Fruit fly (Drosophila melanogaster): ENCODE data around the gene CG10086.
A peak's percentile ranks its signal among the peaks of the same experiment; 100 is the strongest.

CG10086 gene

DNA sequence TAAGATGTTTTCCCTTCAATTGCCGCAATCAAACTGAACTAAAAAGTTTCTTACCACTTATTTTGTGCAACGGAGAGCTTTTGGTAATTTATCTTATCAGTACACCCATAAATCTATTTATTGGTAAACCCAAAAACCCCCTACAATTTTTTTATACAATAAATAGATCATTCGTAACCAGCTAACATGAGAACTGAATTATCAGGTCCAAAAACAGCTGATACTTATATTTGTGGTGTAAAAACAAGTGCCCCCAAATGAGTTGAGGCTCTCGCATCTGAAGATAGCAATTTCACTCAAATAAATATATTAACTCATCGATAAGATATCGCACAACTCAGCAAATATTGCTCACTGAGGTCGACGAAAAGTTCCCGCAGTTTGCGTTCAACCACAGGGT lies 2.5 kb upstream of the CG10086 start, which contains the start of gene CG18748:
CG18748 (minus strand) TSS at position 25 of the 400 bp plus-strand sequence.
- TF ChIP-seq CG1621 (tag; optimal IDR thresholded peaks at IDR 0.05) (no peak), dac (GFP tag; optimal IDR thresholded peaks at IDR 0.05) (no peak), fd59A (GFP tag; optimal IDR thresholded peaks at IDR 0.05) (no peak), CG3032 (tag; optimal IDR thresholded peaks at IDR 0.05) (no peak), Hr4 (GFP tag; optimal IDR thresholded peaks at IDR 0.05) (no peak), vri (GFP tag; optimal IDR thresholded peaks at IDR 0.05) (peak; percentile 73), fkh (GFP tag; optimal IDR thresholded peaks at IDR 0.05) (peak; percentile 2), CG8119 (GFP tag; IDR thresholded peaks at IDR 0.05) (no peak), Hr39 (GFP tag; optimal IDR thresholded peaks at IDR 0.05) (no peak), svp (GFP tag) (peak; percentile 85), Hr38 (GFP tag; optimal IDR thresholded peaks at IDR 0.05) (no peak), CG8319 (GFP tag; optimal IDR thresholded peaks at IDR 0.05) (no peak), CG32006 (GFP tag; optimal IDR thresholded peaks at IDR 0.05) (no peak)

dm6 chr3R:7790087-7790486 lies 346 bp upstream of the CG10086 start, which contains the start of gene CG18746:
Gene CG18746, minus strand, starts transcription at chr3R:7790187.
- TF ChIP-seq net (GFP tag; optimal IDR thresholded peaks at IDR 0.05) (no peak), salr (GFP tag; optimal IDR thresholded peaks at IDR 0.05) (no peak), spab (GFP tag; optimal IDR thresholded peaks at IDR 0.05) (no peak), CG6808 (GFP tag; optimal IDR thresholded peaks at IDR 0.05) (no peak), CG8319 (GFP tag; optimal IDR thresholded peaks at IDR 0.05) (no peak), fd85E (GFP tag; optimal IDR thresholded peaks at IDR 0.05) (no peak)

dm6 chr3R:7793855-7794254 lies 3.4 kb downstream of the CG10086 start, which contains the start of gene CG2641:
Gene CG2641, plus strand, starts transcription at chr3R:7794069.
- TF ChIP-seq CG3032 (tag; optimal IDR thresholded peaks at IDR 0.05) = no peak
- no peak for TF ChIP-seq acj6 (GFP tag; optimal IDR thresholded peaks at IDR 0.05)
- no peak for TF ChIP-seq dac (GFP tag; optimal IDR thresholded peaks at IDR 0.05)
- peak; percentile 65 for TF ChIP-seq net (GFP tag; optimal IDR thresholded peaks at IDR 0.05)
- TF ChIP-seq ss (GFP tag; optimal IDR thresholded peaks at IDR 0.05) = peak in 1 of 2 experiments; percentile 58
- no peak for TF ChIP-seq cyc (GFP tag; optimal IDR thresholded peaks at IDR 0.05)
- TF ChIP-seq spab (GFP tag; optimal IDR thresholded peaks at IDR 0.05) = peak; percentile 16
- TF ChIP-seq CG16779 (tag; optimal IDR thresholded peaks at IDR 0.05) = peak; percentile 74
- TF ChIP-seq Ets21C (GFP tag; optimal IDR thresholded peaks at IDR 0.05) = no peak
- no peak for TF ChIP-seq Ets96B (tag; optimal IDR thresholded peaks at IDR 0.05)
- no peak for TF ChIP-seq CG11902 (GFP tag; optimal IDR thresholded peaks at IDR 0.05)
- TF ChIP-seq achi (GFP tag; optimal IDR thresholded peaks at IDR 0.05) = peak; percentile 24
- TF ChIP-seq pdm3 (GFP tag; optimal IDR thresholded peaks at IDR 0.05) = peak; percentile 28
- TF ChIP-seq dsx (GFP tag; optimal IDR thresholded peaks at IDR 0.05; ENCODE audit: poor library complexity, severe bottlenecking) = no peak
- TF ChIP-seq Lpt (GFP tag; optimal IDR thresholded peaks at IDR 0.05) = peak; percentile 3
- no peak for TF ChIP-seq OdsH (GFP tag; optimal IDR thresholded peaks at IDR 0.05)
- TF ChIP-seq Gug (GFP tag; IDR thresholded peaks at IDR 0.05) = no peak
- no peak for TF ChIP-seq Met (GFP tag; optimal IDR thresholded peaks at IDR 0.05)
- TF ChIP-seq fkh (GFP tag; optimal IDR thresholded peaks at IDR 0.05) = peak; percentile 22
- no peak for TF ChIP-seq Smox (GFP tag; optimal IDR thresholded peaks at IDR 0.05)
- no peak for TF ChIP-seq esn (GFP tag; optimal IDR thresholded peaks at IDR 0.05)
- TF ChIP-seq CG9139 (GFP tag; optimal IDR thresholded peaks at IDR 0.05) = peak; percentile 48
- peak; percentile 75 for TF ChIP-seq CG6276 (GFP tag; optimal IDR thresholded peaks at IDR 0.05)
- TF ChIP-seq Sox14 (GFP tag; optimal IDR thresholded peaks at IDR 0.05) = no peak
- TF ChIP-seq eg (GFP tag; IDR thresholded peaks at IDR 0.05) = peak; percentile 92
- TF ChIP-seq Sox15 (GFP tag; optimal IDR thresholded peaks at IDR 0.05) = no peak
- no peak for TF ChIP-seq CG31627 (GFP tag; optimal IDR thresholded peaks at IDR 0.05)
- peak; percentile 14 for TF ChIP-seq CG34406 (GFP tag; optimal IDR thresholded peaks at IDR 0.05)
- TF ChIP-seq Hr38 (GFP tag; optimal IDR thresholded peaks at IDR 0.05) = no peak
- TF ChIP-seq Sox102F (GFP tag; optimal IDR thresholded peaks at IDR 0.05) = peak; percentile 25
- peak; percentile 3 for TF ChIP-seq fd59A (GFP tag; optimal IDR thresholded peaks at IDR 0.05)
- peak; percentile 45 for TF ChIP-seq CG6808 (GFP tag; optimal IDR thresholded peaks at IDR 0.05)
- peak; percentile 67 for TF ChIP-seq vri (GFP tag; optimal IDR thresholded peaks at IDR 0.05)
- no peak for TF ChIP-seq CG32006 (GFP tag; optimal IDR thresholded peaks at IDR 0.05)
- TF ChIP-seq Blimp-1 (GFP tag; optimal IDR thresholded peaks at IDR 0.05) = no peak
- TF ChIP-seq CG3919 (GFP tag; optimal IDR thresholded peaks at IDR 0.05) = no peak
- TF ChIP-seq CG6792 (GFP tag; optimal IDR thresholded peaks at IDR 0.05) = no peak
- peak; percentile 59 for TF ChIP-seq Eip78C (GFP tag)
- no peak for TF ChIP-seq CG8632 (GFP tag; optimal IDR thresholded peaks at IDR 0.05)
- peak in 1 of 2 experiments; percentile 27 for TF ChIP-seq salr (GFP tag; optimal IDR thresholded peaks at IDR 0.05)
